Worm (Caenorhabditis elegans) whole organism, L4 larva: ENCODE data around the gene fbxa-199.

Experiments used
- ama-1 ChIP-seq: fragments of 150-350 bp; optimal IDR thresholded peaks from 2 replicates; lab custom pipeline; 2014; ENCODE audit warnings: inconsistent platforms, mixed read lengths
- daf-12 ChIP-seq: fragments of 150-350 bp; optimal IDR thresholded peaks from 2 replicates; lab custom pipeline; 2014; ENCODE audit warnings: missing biosample characterization, missing genetic modification reagents, missing genetic modification characterization
- dve-1 ChIP-seq: sonication (generic microtip); optimal IDR thresholded peaks from 2 replicates; lab custom pipeline; 2017; ENCODE audit warnings: antibody characterized with exemption, mild to moderate bottlenecking, missing genetic modification characterization, missing compliant biosample characterization; ENCODE audit not compliant: insufficient read depth
- mdt-29 ChIP-seq: fragments of 200-800 bp; sonication (Bioruptor generic); IDR thresholded peaks from 2 replicates; pipeline ENCODE4 v1.3.6; 2022; ENCODE audit warnings: missing genetic modification reagents, missing genetic modification characterization, missing compliant biosample characterization
- nhr-11 ChIP-seq: fragments of 150-350 bp; optimal IDR thresholded peaks from 2 replicates; lab custom pipeline; 2014; ENCODE audit warnings: missing biosample characterization, missing genetic modification characterization
- nhr-237 ChIP-seq: sonication (generic microtip); optimal IDR thresholded peaks from 2 replicates; lab custom pipeline; 2017; ENCODE audit warnings: missing biosample characterization, missing genetic modification characterization
- nhr-25 ChIP-seq: sonication (generic microtip); optimal IDR thresholded peaks from 2 replicates; lab custom pipeline; 2017; ENCODE audit warnings: missing genetic modification characterization, mild to moderate bottlenecking, missing compliant biosample characterization, antibody characterized with exemption, moderate library complexity, borderline replicate concordance; ENCODE audit not compliant: insufficient read depth
- unc-39 ChIP-seq: sonication (generic microtip); optimal IDR thresholded peaks from 2 replicates; lab custom pipeline; 2017; ENCODE audit warnings: missing biosample characterization, missing genetic modification characterization

DNA sequence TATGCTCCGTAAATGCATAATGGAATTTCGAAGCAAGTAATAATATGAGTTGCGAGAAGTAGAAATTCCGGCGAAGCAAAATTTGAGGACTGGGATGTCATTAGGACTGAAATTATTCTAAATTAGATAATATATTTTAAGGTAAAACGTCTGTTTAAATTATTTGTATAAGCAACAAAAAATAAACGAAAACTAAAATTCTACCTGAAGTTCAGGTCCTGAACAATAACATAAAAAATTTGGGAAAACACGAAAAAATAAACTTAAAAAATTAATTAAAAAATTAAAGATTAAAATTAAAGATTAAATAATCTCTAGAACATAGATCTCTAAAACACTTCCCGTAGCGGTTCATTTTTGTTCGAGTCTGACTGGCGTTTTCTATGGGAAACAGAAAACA, 18.8 kb downstream of the fbxa-199 start, which contains the start of gene srh-251:
- TF ChIP-seq nhr-25 (tag; lab: Kevin White, UChicago) (no peak), ama-1 (lab: Kevin White, UChicago) (no peak), mdt-29 (no peak), nhr-237 (tag; lab: Kevin White, UChicago) (no peak), daf-12 (tag; lab: Kevin White, UChicago) (no peak), nhr-11 (no peak), unc-39 (tag; lab: Kevin White, UChicago) (no peak), dve-1 (no peak)
